Worm (Caenorhabditis elegans) whole organism, L2 larva: Measurements from ENCODE around the gene C02F5.12.

Experiments used
- ama-1 ChIP-seq: fragments of 150-350 bp; optimal IDR thresholded peaks from 2 replicates; lab custom pipeline; 2018; ENCODE audit warnings: inconsistent platforms
- mab-5 ChIP-seq: fragments of 150-350 bp; optimal IDR thresholded peaks from 2 replicates; lab custom pipeline; 2014; ENCODE audit warnings: missing biosample characterization, missing genetic modification characterization
- nhr-21 ChIP-seq: fragments of 150-350 bp; optimal IDR thresholded peaks from 2 replicates; lab custom pipeline; 2014; ENCODE audit warnings: missing biosample characterization, missing genetic modification characterization
- snpc-4 ChIP-seq: fragments of 150-350 bp; optimal IDR thresholded peaks from 2 replicates; lab custom pipeline; 2014; ENCODE audit warnings: missing biosample characterization, missing genetic modification characterization
- ztf-11 ChIP-seq: sonication (generic microtip); optimal IDR thresholded peaks from 2 replicates; lab custom pipeline; 2017; ENCODE audit warnings: missing biosample characterization, missing genetic modification characterization

ce11 chrIII:8240247-8240646, 2.6 kb downstream of the C02F5.12 start:
- TF ChIP-seq ama-1 (lab: Kevin White, UChicago) (no peak), ztf-11 (tag; lab: Kevin White, UChicago) (no peak), nhr-21 (tag; lab: Kevin White, UChicago) (no peak), snpc-4 (tag; lab: Kevin White, UChicago) (no peak), mab-5 (no peak)
